Fruit fly (Drosophila melanogaster) S2 (cell line): ENCODE results near the gene CG7497.

Experiments used
- CG8478 ChIP-seq: fragments of >200 bp; optimal IDR thresholded peaks from 2 replicates; lab custom pipeline; 2018
- CTCF ChIP-seq, 2 experiments: fragments of >200 bp; optimal IDR thresholded peaks; 2 replicates each; lab custom pipeline; 2018

DNA sequence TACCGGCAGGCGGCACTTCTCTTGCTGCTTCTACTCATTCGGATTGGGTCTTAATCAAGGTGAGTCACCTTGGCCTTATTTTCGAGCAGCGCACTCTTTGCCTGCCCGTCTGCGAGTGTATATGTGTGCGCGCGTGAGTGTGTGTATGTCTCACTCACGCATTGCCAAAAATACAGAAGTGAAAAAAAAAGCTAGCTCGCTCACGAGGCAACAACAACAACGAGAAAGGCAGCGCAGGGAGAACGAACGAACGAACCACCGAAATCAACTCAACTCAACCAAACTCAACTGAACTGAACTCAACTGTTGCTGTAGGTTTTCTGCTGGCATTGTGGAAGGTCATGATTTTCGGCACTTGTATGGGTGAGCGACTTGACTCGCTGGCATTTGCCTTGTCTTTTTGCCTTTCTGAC lies 19.3 kb upstream of the CG7497 start:
- TF ChIP-seq CG8478 (lab: Kevin White, UChicago), result no peak
- TF ChIP-seq CTCF (optimal IDR thresholded peaks at IDR 0.05; lab: Kevin White, UChicago), result no peak
